Worm (Caenorhabditis elegans) whole organism, L4/young adult: ENCODE measurements around the gene sre-14.

Experiments used
- W03F9.2 ChIP-seq: fragments of 150-350 bp; optimal IDR thresholded peaks from 2 replicates; lab custom pipeline; 2014; ENCODE audit warnings: missing biosample characterization, missing genetic modification characterization
- dao-5 ChIP-seq: sonication (generic microtip); optimal IDR thresholded peaks from 2 replicates; lab custom pipeline; 2016; ENCODE audit warnings: missing genotype, missing genetic modification characterization, moderate library complexity, missing compliant biosample characterization
- him-1 ChIP-seq: sonication (generic microtip); optimal IDR thresholded peaks from 2 replicates; lab custom pipeline; 2016; ENCODE audit warnings: missing genotype, missing genetic modification reagents, missing genetic modification characterization, missing compliant biosample characterization

DNA sequence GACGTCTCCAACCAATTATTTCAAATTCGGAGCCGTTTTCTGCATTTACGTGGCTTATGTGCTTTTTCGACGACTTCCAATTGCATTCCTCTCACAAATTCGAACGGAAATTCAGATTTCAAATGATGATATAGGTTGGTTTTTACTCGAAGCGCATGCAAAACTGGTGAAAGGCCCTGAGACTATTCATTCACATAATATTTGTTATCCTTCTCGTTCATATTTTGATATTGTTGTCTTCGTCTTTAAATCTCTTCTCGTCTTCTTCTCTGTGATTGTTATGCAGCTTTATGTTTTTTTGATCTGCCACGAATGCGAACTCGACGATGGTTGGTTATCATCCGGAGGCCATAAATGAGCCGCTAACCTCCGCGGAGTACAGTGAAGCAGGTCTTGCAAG, 21.6 kb upstream of the sre-14 start, which contains the start of gene hpo-12:
- TF ChIP-seq dao-5 (tag; lab: Kevin White, UChicago) = no peak
- TF ChIP-seq W03F9.2 = no peak
- TF ChIP-seq him-1 (tag; lab: Kevin White, UChicago) = no peak
